Worm (Caenorhabditis elegans) whole organism, late embryonic: ENCODE results near the gene dcap-1.

Experiments used
- C08G9.2 ChIP-seq: sonication (generic microtip); optimal IDR thresholded peaks from 2 replicates; lab custom pipeline; 2016; ENCODE audit warnings: mild to moderate bottlenecking, missing genetic modification characterization, moderate library complexity, missing compliant biosample characterization
- C38D4.7 ChIP-seq: fragments of 200-800 bp; sonication (Bioruptor generic); optimal IDR thresholded peaks from 2 replicates; lab custom pipeline; 2018; ENCODE audit warnings: mild to moderate bottlenecking, missing genetic modification characterization, moderate library complexity, missing compliant biosample characterization
- T23F11.4 ChIP-seq: fragments of 200-800 bp; sonication (Bioruptor generic); optimal IDR thresholded peaks from 2 replicates; lab custom pipeline; 2018; ENCODE audit warnings: mild to moderate bottlenecking, missing genetic modification characterization, missing compliant biosample characterization
- Y22D7AL.16 ChIP-seq: sonication (generic microtip); optimal IDR thresholded peaks from 2 replicates; lab custom pipeline; 2016; ENCODE audit warnings: missing genetic modification characterization, missing compliant biosample characterization
- ama-1 ChIP-seq: fragments of 150-350 bp; optimal IDR thresholded peaks from 2 replicates; lab custom pipeline; 2014
- ceh-14 ChIP-seq: sonication (generic microtip); optimal IDR thresholded peaks from 2 replicates; lab custom pipeline; 2016; ENCODE audit warnings: missing genotype, missing genetic modification characterization, missing compliant biosample characterization
- ceh-19 ChIP-seq: fragments of 200-800 bp; sonication (Bioruptor generic); optimal IDR thresholded peaks from 2 replicates; lab custom pipeline; 2018; ENCODE audit warnings: mild to moderate bottlenecking, missing genetic modification characterization, missing compliant biosample characterization
- ceh-24 ChIP-seq: sonication (generic microtip); optimal IDR thresholded peaks from 2 replicates; lab custom pipeline; 2016; ENCODE audit warnings: mild to moderate bottlenecking, missing genetic modification characterization, missing compliant biosample characterization
- ceh-31 ChIP-seq: sonication (generic microtip); optimal IDR thresholded peaks from 2 replicates; lab custom pipeline; 2016; ENCODE audit warnings: missing genetic modification characterization, missing compliant biosample characterization
- ceh-45 ChIP-seq: fragments of 200-800 bp; sonication (Bioruptor generic); IDR thresholded peaks from 2 replicates; pipeline ENCODE4 v1.3.6; 2022; ENCODE audit warnings: missing genetic modification reagents, missing genetic modification characterization, missing compliant biosample characterization
- ceh-48 ChIP-seq: sonication (generic microtip); optimal IDR thresholded peaks from 2 replicates; lab custom pipeline; 2016; ENCODE audit warnings: missing genetic modification characterization, inconsistent platforms, missing compliant biosample characterization
- ceh-6 ChIP-seq: fragments of 200-800 bp; sonication (Bioruptor generic); optimal IDR thresholded peaks from 2 replicates; lab custom pipeline; 2018; ENCODE audit warnings: mild to moderate bottlenecking, missing genetic modification characterization, missing compliant biosample characterization
- ceh-9 ChIP-seq: sonication (generic microtip); optimal IDR thresholded peaks from 2 replicates; lab custom pipeline; 2016; ENCODE audit warnings: mild to moderate bottlenecking, missing genetic modification characterization, inconsistent platforms, missing compliant biosample characterization
- dve-1 ChIP-seq: sonication (generic microtip); optimal IDR thresholded peaks from 2 replicates; lab custom pipeline; 2017; ENCODE audit warnings: antibody characterized with exemption, mild to moderate bottlenecking, missing genetic modification characterization, missing compliant biosample characterization
- eyg-1 ChIP-seq: sonication (generic microtip); optimal IDR thresholded peaks from 2 replicates; lab custom pipeline; 2016; ENCODE audit warnings: missing genotype, missing genetic modification characterization, missing compliant biosample characterization
- fax-1 ChIP-seq: sonication (generic microtip); optimal IDR thresholded peaks from 2 replicates; lab custom pipeline; 2016; ENCODE audit warnings: missing genotype, missing genetic modification characterization, missing compliant biosample characterization
- fkh-10 ChIP-seq: fragments of 150-350 bp; optimal IDR thresholded peaks from 2 replicates; lab custom pipeline; 2014; ENCODE audit warnings: missing biosample characterization, missing genetic modification reagents, missing genetic modification characterization
- hlh-15 ChIP-seq: sonication (generic microtip); optimal IDR thresholded peaks from 2 replicates; lab custom pipeline; 2016; ENCODE audit warnings: missing genetic modification characterization, missing compliant biosample characterization
- hlh-6 ChIP-seq: sonication (generic microtip); optimal IDR thresholded peaks from 2 replicates; lab custom pipeline; 2016; ENCODE audit warnings: missing genotype, missing genetic modification characterization, missing compliant biosample characterization
- hlh-8 ChIP-seq: sonication (generic microtip); optimal IDR thresholded peaks from 2 replicates; lab custom pipeline; 2016; ENCODE audit warnings: missing genotype, missing genetic modification characterization, missing compliant biosample characterization
- lim-6 ChIP-seq: sonication (generic microtip); optimal IDR thresholded peaks from 2 replicates; lab custom pipeline; 2016; ENCODE audit warnings: missing genetic modification characterization, missing compliant biosample characterization
- nfya-1 ChIP-seq: sonication (generic microtip); optimal IDR thresholded peaks from 2 replicates; lab custom pipeline; 2017; ENCODE audit warnings: missing genetic modification characterization, mild to moderate bottlenecking, missing compliant biosample characterization, antibody characterized with exemption, moderate library complexity
- nhr-232 ChIP-seq: sonication (generic microtip); optimal IDR thresholded peaks from 2 replicates; lab custom pipeline; 2016; ENCODE audit warnings: missing genetic modification characterization, missing compliant biosample characterization
- npax-4 ChIP-seq: sonication (generic microtip); optimal IDR thresholded peaks from 2 replicates; lab custom pipeline; 2016; ENCODE audit warnings: missing genetic modification characterization, missing compliant biosample characterization
- odd-2 ChIP-seq: sonication (generic microtip); optimal IDR thresholded peaks from 2 replicates; lab custom pipeline; 2017; ENCODE audit warnings: antibody characterized with exemption, mild to moderate bottlenecking, missing genetic modification characterization, missing compliant biosample characterization
- pag-3 ChIP-seq: sonication (generic microtip); optimal IDR thresholded peaks from 2 replicates; lab custom pipeline; 2016; ENCODE audit warnings: missing compliant biosample characterization, missing genetic modification characterization, borderline replicate concordance
- pha-2 ChIP-seq: sonication (generic microtip); optimal IDR thresholded peaks from 2 replicates; lab custom pipeline; 2017; ENCODE audit warnings: mild to moderate bottlenecking, missing genetic modification characterization, missing compliant biosample characterization
- pha-4 ChIP-seq: fragments of 150-350 bp; optimal IDR thresholded peaks from 2 replicates; lab custom pipeline; 2018; ENCODE audit warnings: missing biosample characterization, missing genetic modification reagents, missing genetic modification characterization
- pqm-1 ChIP-seq: sonication (generic microtip); optimal IDR thresholded peaks from 2 replicates; lab custom pipeline; 2016; ENCODE audit warnings: missing genetic modification characterization, missing compliant biosample characterization
- ref-2 ChIP-seq: sonication (generic microtip); optimal IDR thresholded peaks from 2 replicates; lab custom pipeline; 2016; ENCODE audit warnings: missing genetic modification characterization, missing compliant biosample characterization
- rnt-1 ChIP-seq: sonication (generic microtip); optimal IDR thresholded peaks from 2 replicates; lab custom pipeline; 2016; ENCODE audit warnings: missing genetic modification characterization, missing compliant biosample characterization
- sox-2 ChIP-seq: fragments of 200-800 bp; sonication (Bioruptor generic); IDR thresholded peaks from 2 replicates; pipeline ENCODE4 v1.3.6; 2022; ENCODE audit warnings: missing genetic modification reagents, missing genetic modification characterization, missing compliant biosample characterization
- tbx-2 ChIP-seq: sonication (generic microtip); optimal IDR thresholded peaks from 2 replicates; lab custom pipeline; 2016; ENCODE audit warnings: missing genetic modification characterization, missing compliant biosample characterization
- tbx-7 ChIP-seq: sonication (generic microtip); optimal IDR thresholded peaks from 2 replicates; lab custom pipeline; 2016; ENCODE audit warnings: missing genotype, missing genetic modification characterization, missing compliant biosample characterization
- ttx-3 ChIP-seq: sonication (generic microtip); optimal IDR thresholded peaks from 2 replicates; lab custom pipeline; 2016; ENCODE audit warnings: missing genetic modification reagents, missing genetic modification characterization, missing compliant biosample characterization
- unc-3 ChIP-seq, 2 experiments: fragments of 200-800 bp in 1 of 2; sonication (Bioruptor generic) in 1 of 2; sonication (generic microtip) in 1 of 2; conservative IDR thresholded peaks in 1 of 2; optimal IDR thresholded peaks in 1 of 2; 2 replicates each; pipeline versions ENCODE4 v1.3.6 to Lab custom; 2016 to 2022; ENCODE audit warnings: missing compliant biosample characterization in 2 of 2, missing genetic modification characterization in 2 of 2, missing genetic modification reagents in 1 of 2
- unc-86 ChIP-seq: sonication (generic microtip); optimal IDR thresholded peaks from 2 replicates; lab custom pipeline; 2016; ENCODE audit warnings: missing genetic modification characterization, missing compliant biosample characterization
- zip-5 ChIP-seq: sonication (generic microtip); optimal IDR thresholded peaks from 2 replicates; lab custom pipeline; 2016; ENCODE audit warnings: missing genetic modification characterization, missing compliant biosample characterization
- ztf-16 ChIP-seq: sonication (generic microtip); optimal IDR thresholded peaks from 2 replicates; lab custom pipeline; 2017; ENCODE audit warnings: missing genetic modification characterization, missing compliant biosample characterization

Gene dcap-1

DNA sequence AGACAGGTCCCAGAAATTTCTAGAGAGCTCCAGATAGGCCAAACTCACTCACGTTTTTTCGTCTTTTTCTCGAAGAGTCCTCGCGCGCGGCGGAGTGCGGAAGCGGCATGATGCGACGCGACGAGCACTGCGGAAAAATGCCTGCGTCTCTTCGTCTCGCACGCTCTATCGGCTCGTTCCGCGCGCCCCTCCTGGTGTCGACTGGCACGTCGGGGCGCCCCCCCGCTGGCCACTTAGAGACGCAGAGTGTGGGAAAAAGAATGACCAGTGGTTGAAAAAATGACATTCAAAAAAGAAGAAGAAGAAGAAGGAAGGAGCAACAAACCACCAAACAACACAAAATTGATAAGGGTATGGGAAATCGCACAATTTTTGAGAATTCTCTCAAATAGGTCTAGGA lies 12.8 kb upstream of the dcap-1 start, which contains the start of gene znf-782 (continued):
- TF ChIP-seq ref-2 (tag; lab: Kevin White, UChicago) (peak; percentile 44), dve-1 (tag; lab: Kevin White, UChicago) (no peak), unc-3 (GFP tag; conservative IDR thresholded peaks at IDR 0.05; lab: Robert Waterston, UW) (no peak), unc-3 (tag; optimal IDR thresholded peaks at IDR 0.05; lab: Kevin White, UChicago) (no peak), zip-5 (tag; lab: Kevin White, UChicago) (no peak), fkh-10 (GFP tag; lab: Kevin White, UChicago) (no peak), tbx-7 (tag; lab: Kevin White, UChicago) (no peak), ceh-14 (tag; lab: Kevin White, UChicago) (peak; percentile 32), ttx-3 (tag; lab: Kevin White, UChicago) (no peak), nfya-1 (no peak), hlh-15 (tag; lab: Kevin White, UChicago) (no peak), ceh-48 (tag; lab: Kevin White, UChicago) (no peak), hlh-6 (tag; lab: Kevin White, UChicago) (no peak), lim-6 (tag; lab: Kevin White, UChicago) (no peak), sox-2 (GFP tag; lab: Robert Waterston, UW) (no peak), tbx-2 (tag; lab: Kevin White, UChicago) (peak; percentile 41), hlh-8 (tag; lab: Kevin White, UChicago) (no peak), T23F11.4 (GFP tag; lab: Kevin White, UChicago) (no peak), pha-4 (tag; lab: Kevin White, UChicago) (no peak), Y22D7AL.16 (tag; lab: Kevin White, UChicago) (no peak), pag-3 (tag; lab: Kevin White, UChicago) (no peak), fax-1 (no peak), ceh-45 (GFP tag; lab: Robert Waterston, UW) (no peak), ama-1 (no peak)

DNA sequence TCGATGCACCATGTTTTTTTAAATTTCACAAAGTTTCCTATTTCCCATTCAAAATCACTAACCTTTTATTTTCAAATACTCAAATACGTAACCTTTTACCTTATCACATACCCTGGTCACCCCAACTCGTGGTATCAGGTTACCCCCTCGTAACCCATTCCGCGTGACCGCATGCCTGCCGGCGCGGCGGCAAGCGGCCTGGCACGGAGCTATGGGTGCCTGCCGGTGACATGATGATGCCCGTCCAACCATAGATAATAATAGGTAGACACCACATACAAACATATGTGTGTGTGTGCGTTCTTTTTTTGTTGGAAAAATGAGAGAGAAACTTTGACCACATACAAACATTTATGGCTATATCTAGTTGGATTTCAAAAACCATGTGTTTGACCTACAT lies 11.0 kb upstream of the dcap-1 start:
- no peak for TF ChIP-seq nhr-232 (tag; lab: Kevin White, UChicago)
- no peak for TF ChIP-seq hlh-8 (tag; lab: Kevin White, UChicago)
- TF ChIP-seq ttx-3 (tag; lab: Kevin White, UChicago): no peak
- TF ChIP-seq ceh-24 (tag; lab: Kevin White, UChicago): no peak
- TF ChIP-seq ref-2 (tag; lab: Kevin White, UChicago): no peak
- no peak for TF ChIP-seq ceh-48 (tag; lab: Kevin White, UChicago)
- TF ChIP-seq ceh-6 (GFP tag; lab: Kevin White, UChicago): no peak
- TF ChIP-seq ceh-31 (tag; lab: Kevin White, UChicago): no peak
- no peak for TF ChIP-seq C08G9.2 (tag; lab: Kevin White, UChicago)
- no peak for TF ChIP-seq npax-4 (tag; lab: Kevin White, UChicago)
- no peak for TF ChIP-seq eyg-1 (tag; lab: Kevin White, UChicago)

ce11 chrIV:1064289-1064848 lies 9.8 kb upstream of the dcap-1 start:
- TF ChIP-seq unc-86 (tag; lab: Kevin White, UChicago) (no peak), ceh-19 (no peak), rnt-1 (tag; lab: Kevin White, UChicago) (no peak), ceh-9 (tag; lab: Kevin White, UChicago) (no peak), ztf-16 (tag; lab: Kevin White, UChicago) (no peak), dve-1 (tag; lab: Kevin White, UChicago) (no peak), odd-2 (tag; lab: Kevin White, UChicago) (no peak)
- TF ChIP-seq, all 69 proteins: peak for 0

- TF ChIP-seq ref-2 (tag; lab: Kevin White, UChicago) (no peak), C38D4.7 (no peak), pha-2 (no peak), pqm-1 (tag; lab: Kevin White, UChicago) (no peak)
Observed at ce11 chrIV:1063058-1063457, 8.5 kb upstream of the dcap-1 start.
